Worm (Caenorhabditis elegans): ENCODE data around the gene Y40H7A.11.

ce11 chrIV:15179615-15180014 lies 40.5 kb downstream of the Y40H7A.11 start, which contains the start of gene srd-23:
- no peak for TF ChIP-seq klf-2 (GFP tag; conservative IDR thresholded peaks at IDR 0.05)
- TF ChIP-seq T22C8.4 (GFP tag; IDR thresholded peaks at IDR 0.05) = no peak
- TF ChIP-seq ztf-23 (GFP tag; IDR thresholded peaks at IDR 0.05) = no peak
- no peak for TF ChIP-seq cog-1 (tag; optimal IDR thresholded peaks at IDR 0.05)
- no peak for TF ChIP-seq ref-1 (GFP tag; conservative IDR thresholded peaks at IDR 0.05)
